Worm (Caenorhabditis elegans) whole organism, L4 larva: Measurements from ENCODE around the gene T04B8.1.

Experiments
- arid-1 ChIP-seq: fragments of 200-800 bp; sonication (Bioruptor generic); conservative IDR thresholded peaks from 2 replicates; pipeline ENCODE4 v1.3.6; 2022; ENCODE audit warnings: missing genetic modification reagents, missing genetic modification characterization, missing compliant biosample characterization
- ces-1 ChIP-seq: fragments of 150-350 bp; sonication (generic microtip); optimal IDR thresholded peaks from 4 replicates; lab custom pipeline; 2014; ENCODE audit warnings: missing biosample characterization, missing genetic modification reagents, missing genetic modification characterization
- hif-1 ChIP-seq, 2 experiments: sonication (generic microtip); optimal IDR thresholded peaks; 2 replicates each; lab custom pipeline; 2016 to 2017; ENCODE audit warnings: missing compliant biosample characterization in 2 of 2, missing genetic modification characterization in 2 of 2, missing genetic modification reagents in 2 of 2, missing genotype in 2 of 2, mild to moderate bottlenecking in 1 of 2
- lin-13 ChIP-seq: fragments of 150-350 bp; optimal IDR thresholded peaks from 2 replicates; lab custom pipeline; 2014; ENCODE audit warnings: missing biosample characterization, missing genetic modification reagents, missing genetic modification characterization
- lin-15B ChIP-seq: fragments of 150-350 bp; sonication (generic microtip); optimal IDR thresholded peaks from 3 replicates; lab custom pipeline; 2014; ENCODE audit warnings: missing biosample characterization, missing genetic modification characterization
- lin-39 ChIP-seq: fragments of 150-350 bp; optimal IDR thresholded peaks from 2 replicates; lab custom pipeline; 2014; ENCODE audit warnings: missing biosample characterization, missing genetic modification reagents, missing genetic modification characterization
- lir-3 ChIP-seq: sonication (generic microtip); optimal IDR thresholded peaks from 2 replicates; lab custom pipeline; 2016; ENCODE audit warnings: mild to moderate bottlenecking, missing genetic modification characterization, missing compliant biosample characterization
- mxl-3 ChIP-seq: fragments of 200-800 bp; sonication (Bioruptor generic); optimal IDR thresholded peaks from 2 replicates; lab custom pipeline; 2018; ENCODE audit warnings: mild to moderate bottlenecking, missing genetic modification characterization, missing compliant biosample characterization
- unc-130 ChIP-seq: sonication (generic microtip); optimal IDR thresholded peaks from 2 replicates; lab custom pipeline; 2016; ENCODE audit warnings: missing genetic modification reagents, missing genetic modification characterization, missing compliant biosample characterization

- TF ChIP-seq unc-130: no peak
- TF ChIP-seq arid-1: no peak
- no peak for TF ChIP-seq lin-13 (GFP tag; lab: Kevin White, UChicago)
- no peak for TF ChIP-seq ces-1
- TF ChIP-seq mxl-3 (GFP tag; lab: Kevin White, UChicago): no peak
- TF ChIP-seq hif-1 (tag; optimal IDR thresholded peaks at IDR 0.05; lab: Kevin White, UChicago): no peak
- no peak for TF ChIP-seq lir-3
- TF ChIP-seq lin-15B (tag; lab: Kevin White, UChicago): no peak
- TF ChIP-seq lin-39 (tag; lab: Kevin White, UChicago): no peak
Observed at ce11 chrII:602020-602419, 32.1 kb upstream of the T04B8.1 start, which contains the start of gene nhl-3.
